Worm (Caenorhabditis elegans) whole organism, midembryonic: ENCODE measurements around the gene ragc-1.

Experiments
- T22C8.4 ChIP-seq: fragments of 200-800 bp; sonication (Bioruptor generic); IDR thresholded peaks from 2 replicates; pipeline ENCODE4 v1.3.6; 2022; ENCODE audit warnings: missing genetic modification characterization, missing compliant biosample characterization
- cog-1 ChIP-seq: sonication (generic microtip); optimal IDR thresholded peaks from 2 replicates; lab custom pipeline; 2016; ENCODE audit warnings: missing genetic modification characterization, missing compliant biosample characterization
- flt-1 ChIP-seq: fragments of 200-800 bp; sonication (Bioruptor generic); IDR thresholded peaks from 2 replicates; pipeline ENCODE4 v1.3.6; 2022; ENCODE audit warnings: missing genetic modification characterization, missing compliant biosample characterization
- med-1 ChIP-seq: sonication (generic microtip); optimal IDR thresholded peaks from 2 replicates; lab custom pipeline; 2017; ENCODE audit warnings: missing genetic modification characterization, mild to moderate bottlenecking, missing compliant biosample characterization, antibody characterized with exemption, missing genetic modification reagents; ENCODE audit not compliant: insufficient read depth

ce11 chrIV:11604909-11605308, at the start of gene ragc-1, which contains the start of gene Y24F12A.1:
- TF ChIP-seq med-1 (GFP tag; lab: Kevin White, UChicago): peak; percentile 56
- TF ChIP-seq T22C8.4 (GFP tag; lab: Robert Waterston, UW): no peak
- no peak for TF ChIP-seq cog-1 (tag; lab: Kevin White, UChicago)
- TF ChIP-seq flt-1 (GFP tag; lab: Robert Waterston, UW): peak; percentile 64; the same call in 1 of the 2 replicates
